Worm (Caenorhabditis elegans) whole organism, L4 larva: ENCODE data around the gene Y70C5A.2.

Experiments used
- Y105C5A.15 ChIP-seq: fragments of 200-800 bp; sonication (Bioruptor generic); IDR thresholded peaks from 2 replicates; pipeline ENCODE4 v1.3.6; 2022; ENCODE audit warnings: missing genetic modification characterization, missing compliant biosample characterization
- Y48G9A.11 ChIP-seq: fragments of 200-800 bp; sonication (Bioruptor generic); IDR thresholded peaks from 2 replicates; pipeline ENCODE4 v1.3.6; 2022; ENCODE audit warnings: missing genetic modification reagents, missing genetic modification characterization, missing compliant biosample characterization
- Y5F2A.4 ChIP-seq: fragments of 200-800 bp; sonication (Bioruptor generic); optimal IDR thresholded peaks from 2 replicates; lab custom pipeline; 2018; ENCODE audit warnings: mild to moderate bottlenecking, missing genetic modification characterization, missing compliant biosample characterization
- ceh-28 ChIP-seq: fragments of 150-350 bp; optimal IDR thresholded peaks from 2 replicates; lab custom pipeline; 2014; ENCODE audit warnings: missing biosample characterization, missing genetic modification reagents, missing genetic modification characterization
- lin-1 ChIP-seq: fragments of 200-800 bp; sonication (Bioruptor generic); IDR thresholded peaks from 2 replicates; pipeline ENCODE4 v1.3.6; 2022; ENCODE audit warnings: missing genetic modification reagents, missing genetic modification characterization, missing compliant biosample characterization
- mdl-1 ChIP-seq, 2 experiments: fragments of 150-350 bp in 1 of 2; sonication (generic microtip) in 1 of 2; optimal IDR thresholded peaks; 2 replicates each; lab custom pipeline; 2014 to 2017; ENCODE audit warnings: missing biosample characterization in 2 of 2, missing genetic modification characterization in 2 of 2
- mep-1 ChIP-seq: fragments of 150-350 bp; sonication (generic microtip); optimal IDR thresholded peaks from 3 replicates; lab custom pipeline; 2014; ENCODE audit warnings: missing biosample characterization, missing genetic modification characterization
- nhr-76 ChIP-seq: fragments of 150-350 bp; optimal IDR thresholded peaks from 2 replicates; lab custom pipeline; 2014; ENCODE audit warnings: missing biosample characterization, missing genetic modification characterization
- pha-4 ChIP-seq, 2 experiments: fragments of 150-350 bp in 1 of 2; fragments of 200-800 bp in 1 of 2; sonication (Bioruptor generic) in 1 of 2; IDR thresholded peaks in 1 of 2; optimal IDR thresholded peaks in 1 of 2; 2 replicates each; pipeline versions ENCODE4 v1.3.6 to Lab custom; 2014 to 2022; ENCODE audit warnings: missing genetic modification characterization in 2 of 2, missing genetic modification reagents in 2 of 2, missing biosample characterization in 1 of 2, missing compliant biosample characterization in 1 of 2
- unc-62 ChIP-seq, 3 experiments: fragments of 150-350 bp in 1 of 3; sonication (generic microtip); optimal IDR thresholded peaks in 2 of 3; peaks in 1 of 3; 1 replicate in 1 of 3; 2 replicates in 2 of 3; lab custom pipeline; 2014 to 2017; ENCODE audit warnings: missing biosample characterization in 3 of 3, missing genetic modification characterization in 3 of 3, missing genetic modification reagents in 3 of 3, missing genotype in 1 of 3

- no peak for TF ChIP-seq nhr-76 (tag; lab: Kevin White, UChicago)
- TF ChIP-seq unc-62 (GFP tag; optimal IDR thresholded peaks at IDR 0.05 in 1 of 2; lab: Kevin White, UChicago): no peak
- no peak for TF ChIP-seq unc-62 (tag; optimal IDR thresholded peaks at IDR 0.05; lab: Kevin White, UChicago)
- no peak for TF ChIP-seq pha-4 (GFP tag; IDR thresholded peaks at IDR 0.05; lab: Robert Waterston, UW)
- TF ChIP-seq pha-4 (tag; optimal IDR thresholded peaks at IDR 0.05; lab: Kevin White, UChicago): no peak
- no peak for TF ChIP-seq Y105C5A.15
- no peak for TF ChIP-seq mep-1 (tag; lab: Kevin White, UChicago)
- no peak for TF ChIP-seq Y48G9A.11
- TF ChIP-seq ceh-28: no peak
- TF ChIP-seq lin-1 (GFP tag; lab: Robert Waterston, UW): no peak
- TF ChIP-seq Y5F2A.4 (GFP tag; lab: Kevin White, UChicago): no peak
- TF ChIP-seq mdl-1 (tag; optimal IDR thresholded peaks at IDR 0.05; lab: Kevin White, UChicago): no peak
Measured at ce11 chrV:16671190-16671589, 48.2 kb upstream of the Y70C5A.2 start, which contains the start of gene str-61.
